Fruit fly (Drosophila melanogaster): ENCODE data around the gene CG12730.

The CG12730 gene

dm6 chrX:5559363-5559762 lies 43.0 kb downstream of the CG12730 start:
- peak; percentile 92 for TF ChIP-seq Dfd (GFP tag; optimal IDR thresholded peaks at IDR 0.05)
- TF ChIP-seq h (GFP tag; optimal IDR thresholded peaks at IDR 0.05): no peak
- TF ChIP-seq pan (optimal IDR thresholded peaks at IDR 0.05): no peak
- no peak for TF ChIP-seq N (GFP tag; optimal IDR thresholded peaks at IDR 0.05)
- no peak for TF ChIP-seq Vsx2 (GFP tag; optimal IDR thresholded peaks at IDR 0.05; ENCODE audit: partially characterized antibody)
- TF ChIP-seq foxo (GFP tag; optimal IDR thresholded peaks at IDR 0.05): no peak
- no peak for TF ChIP-seq woc (GFP tag; optimal IDR thresholded peaks at IDR 0.05)
- no peak for TF ChIP-seq CG32264 (GFP tag; optimal IDR thresholded peaks at IDR 0.05)

dm6 chrX:5560083-5560482 lies 43.7 kb downstream of the CG12730 start, which contains the start of gene Vsx2:
Gene Vsx2, minus strand, starts transcription at chrX:5560183.
- TF ChIP-seq Dif (GFP tag; optimal IDR thresholded peaks at IDR 0.05; ENCODE audit: partially characterized antibody) (no peak), fru (GFP tag; optimal IDR thresholded peaks at IDR 0.05) (no peak), Mio (GFP tag; optimal IDR thresholded peaks at IDR 0.05) (no peak), foxo (GFP tag; optimal IDR thresholded peaks at IDR 0.05) (no peak), lola (GFP tag; optimal IDR thresholded peaks at IDR 0.05) (no peak), jim (GFP tag; optimal IDR thresholded peaks at IDR 0.05) (no peak), h (GFP tag; optimal IDR thresholded peaks at IDR 0.05) (no peak)

DNA sequence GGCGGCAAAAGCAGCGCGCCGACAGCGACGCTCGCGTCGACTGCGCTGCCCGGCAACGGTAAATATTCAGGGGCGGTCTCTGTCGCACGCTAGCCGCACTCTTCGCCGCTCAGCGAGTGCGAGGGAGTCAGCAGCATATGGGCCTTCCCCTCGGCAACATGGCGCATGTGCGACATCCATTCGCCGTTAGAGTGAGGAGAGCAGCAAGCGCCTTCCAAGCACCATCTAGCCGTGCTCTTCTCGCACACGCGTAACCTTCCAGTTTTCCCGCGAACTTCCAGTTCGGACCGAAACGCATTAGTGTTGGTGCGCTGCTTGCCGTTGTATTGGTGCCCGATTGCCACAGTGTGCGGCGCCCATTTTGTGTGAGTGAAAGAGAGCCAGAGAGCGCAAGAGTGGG lies 44.1 kb downstream of the CG12730 start:
- TF ChIP-seq jim (GFP tag; optimal IDR thresholded peaks at IDR 0.05) (no peak), HLH106 (tag; optimal IDR thresholded peaks at IDR 0.05) (no peak), ey (GFP tag; optimal IDR thresholded peaks at IDR 0.05) (no peak), brk (GFP tag; optimal IDR thresholded peaks at IDR 0.05) (no peak), tai (GFP tag; optimal IDR thresholded peaks at IDR 0.05) (no peak), Hr78 (GFP tag; optimal IDR thresholded peaks at IDR 0.05) (no peak), foxo (GFP tag; optimal IDR thresholded peaks at IDR 0.05) (no peak), OdsH (GFP tag; optimal IDR thresholded peaks at IDR 0.05) (no peak), Vsx2 (GFP tag; optimal IDR thresholded peaks at IDR 0.05; ENCODE audit: partially characterized antibody) (peak; percentile 80), GATAd (GFP tag; optimal IDR thresholded peaks at IDR 0.05) (no peak), dl (GFP tag; optimal IDR thresholded peaks at IDR 0.05; ENCODE audit: insufficient read depth in 1 of 2, partially characterized antibody in 2 of 2) (no peak), Sp1 (GFP tag; optimal IDR thresholded peaks at IDR 0.05) (no peak), Mio (GFP tag; optimal IDR thresholded peaks at IDR 0.05) (no peak), Hnf4 (GFP tag; optimal IDR thresholded peaks at IDR 0.05) (no peak), pan (optimal IDR thresholded peaks at IDR 0.05) (no peak), Rel (GFP tag; optimal IDR thresholded peaks at IDR 0.05) (no peak), Rel (tag; optimal IDR thresholded peaks at IDR 0.05) (peak; percentile 62), rgr (GFP tag; optimal IDR thresholded peaks at IDR 0.05) (no peak), dsf (GFP tag; optimal IDR thresholded peaks at IDR 0.05; ENCODE audit: borderline replicate concordance) (no peak), Abd-B (GFP tag; optimal IDR thresholded peaks at IDR 0.05) (peak; percentile 30), Jra (GFP tag; optimal IDR thresholded peaks at IDR 0.05) (no peak), CG32264 (GFP tag; optimal IDR thresholded peaks at IDR 0.05) (no peak), CG9705 (GFP tag; optimal IDR thresholded peaks at IDR 0.05) (no peak), Myc (optimal IDR thresholded peaks at IDR 0.05) (no peak), Dif (GFP tag; optimal IDR thresholded peaks at IDR 0.05; ENCODE audit: partially characterized antibody) (no peak), Hr83 (GFP tag; optimal IDR thresholded peaks at IDR 0.05; ENCODE audit: poor library complexity, severe bottlenecking) (no peak), h (GFP tag; optimal IDR thresholded peaks at IDR 0.05) (no peak), N (GFP tag; optimal IDR thresholded peaks at IDR 0.05) (peak; percentile 87), sage (GFP tag; optimal IDR thresholded peaks at IDR 0.05) (no peak), usp (GFP tag; optimal IDR thresholded peaks at IDR 0.05) (no peak), lola (GFP tag; optimal IDR thresholded peaks at IDR 0.05) (no peak), br (GFP tag; optimal IDR thresholded peaks at IDR 0.05) (no peak)

DNA sequence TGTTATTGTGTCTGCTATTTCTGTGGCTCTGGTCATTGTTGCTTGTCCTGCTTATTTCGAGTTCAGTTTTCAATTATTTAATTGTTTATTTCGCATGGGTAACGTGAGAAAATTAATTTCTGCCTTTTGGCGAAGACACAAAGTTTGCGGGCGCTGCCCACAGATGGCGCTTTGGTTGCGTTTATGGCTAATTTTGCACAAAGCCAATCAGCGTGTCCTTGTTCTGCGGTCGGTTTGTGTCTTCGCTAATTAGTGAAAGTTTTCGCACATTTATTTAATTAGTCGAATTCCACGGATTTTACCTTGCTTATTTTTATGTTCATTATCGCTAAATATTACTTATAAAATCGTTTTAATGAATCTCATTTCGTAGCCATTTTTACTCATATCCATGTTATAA lies 47.0 kb downstream of the CG12730 start:
- TF ChIP-seq dmrt93B (GFP tag; optimal IDR thresholded peaks at IDR 0.05) (no peak), rgr (GFP tag; optimal IDR thresholded peaks at IDR 0.05) (no peak), CG9705 (GFP tag; optimal IDR thresholded peaks at IDR 0.05) (no peak), fru (GFP tag; optimal IDR thresholded peaks at IDR 0.05) (no peak), HLH106 (tag; optimal IDR thresholded peaks at IDR 0.05) (no peak), tai (GFP tag; optimal IDR thresholded peaks at IDR 0.05) (no peak), Vsx2 (GFP tag; optimal IDR thresholded peaks at IDR 0.05; ENCODE audit: partially characterized antibody) (peak; percentile 69), psq (GFP tag; optimal IDR thresholded peaks at IDR 0.05) (no peak), Jra (GFP tag; optimal IDR thresholded peaks at IDR 0.05) (no peak)

Measured in whole organism, wandering third instar larva.